Worm (Caenorhabditis elegans): ENCODE results near the gene chil-5.

- TF ChIP-seq unc-62 (GFP tag; optimal IDR thresholded peaks at IDR 0.05) (no peak), nhr-28 (tag; optimal IDR thresholded peaks at IDR 0.05) (no peak), ces-1 (GFP tag; optimal IDR thresholded peaks at IDR 0.05) (no peak), elt-3 (tag; optimal IDR thresholded peaks at IDR 0.05) (no peak), ztf-11 (tag; optimal IDR thresholded peaks at IDR 0.05) (no peak), unc-39 (tag; optimal IDR thresholded peaks at IDR 0.05) (no peak), nhr-76 (tag; optimal IDR thresholded peaks at IDR 0.05) (no peak), flh-1 (GFP tag; optimal IDR thresholded peaks at IDR 0.05) (no peak), mls-2 (tag; optimal IDR thresholded peaks at IDR 0.05) (no peak), snpc-4 (tag; optimal IDR thresholded peaks at IDR 0.05) (no peak)
These were observed 35.0 kb upstream of the chil-5 start, which contains the start of gene F26C11.1 for ce11 chrII:9894435-9894834.
